Fruit fly (Drosophila melanogaster) whole organism, embryonic: ENCODE results near the gene CG17107.

ENCODE experiments used
- B-H2 ChIP-seq: fragments of 200-800 bp; sonication (Bioruptor generic); optimal IDR thresholded peaks from 2 replicates; lab custom pipeline; 2018; ENCODE audit warnings: missing biosample characterization, mild to moderate bottlenecking, missing genetic modification characterization
- Bdp1 ChIP-seq: fragments of 200-800 bp; sonication (Bioruptor generic); optimal IDR thresholded peaks from 3 replicates; lab custom pipeline; 2016; ENCODE audit warnings: missing biosample characterization, missing genetic modification characterization
- Bteb2 ChIP-seq: fragments of 200-800 bp; sonication (Bioruptor generic); optimal IDR thresholded peaks from 2 replicates; lab custom pipeline; 2016; ENCODE audit warnings: missing biosample characterization, missing genetic modification characterization
- CG10431 ChIP-seq: fragments of 200-800 bp; sonication (Bioruptor generic); optimal IDR thresholded peaks from 3 replicates; lab custom pipeline; 2018; ENCODE audit warnings: missing biosample characterization, mild to moderate bottlenecking, missing genetic modification characterization
- CG10462 ChIP-seq: fragments of 200-800 bp; sonication (Bioruptor generic); optimal IDR thresholded peaks from 2 replicates; lab custom pipeline; 2016; ENCODE audit warnings: missing biosample characterization, missing genetic modification characterization
- CG14860 ChIP-seq: fragments of 200-800 bp; sonication (Bioruptor generic); IDR thresholded peaks from 3 replicates; pipeline ENCODE4 v1.3.6; 2022; ENCODE audit warnings: missing biosample characterization, missing genetic modification characterization; ENCODE audit not compliant: partially characterized antibody
- CG15269 ChIP-seq: fragments of 200-800 bp; sonication (Bioruptor generic); optimal IDR thresholded peaks from 2 replicates; lab custom pipeline; 2018; ENCODE audit warnings: missing biosample characterization, mild to moderate bottlenecking, missing genetic modification characterization, moderate library complexity
- CG15479 ChIP-seq: fragments of 200-800 bp; sonication (Bioruptor generic); optimal IDR thresholded peaks from 3 replicates; lab custom pipeline; 2019; ENCODE audit warnings: missing biosample characterization, mild to moderate bottlenecking, missing genetic modification characterization, moderate library complexity
- CG17361 ChIP-seq: fragments of 200-800 bp; sonication (Bioruptor generic); IDR thresholded peaks from 3 replicates; pipeline ENCODE4 v1.3.6; 2022; ENCODE audit warnings: missing biosample characterization, missing genetic modification characterization
- CG2120 ChIP-seq: fragments of 200-800 bp; sonication (Bioruptor generic); optimal IDR thresholded peaks from 3 replicates; lab custom pipeline; 2016; ENCODE audit warnings: missing biosample characterization, missing genetic modification characterization
- CG2875 ChIP-seq: fragments of 200-800 bp; sonication (Bioruptor generic); optimal IDR thresholded peaks from 2 replicates; lab custom pipeline; 2017; ENCODE audit warnings: missing biosample characterization, mild to moderate bottlenecking, missing genetic modification characterization, missing genetic modification reagents
- CG30431 ChIP-seq: fragments of 200-800 bp; sonication (Bioruptor generic); optimal IDR thresholded peaks from 2 replicates; lab custom pipeline; 2017; ENCODE audit warnings: missing biosample characterization, missing genetic modification characterization
- CG32772 ChIP-seq: fragments of 200-800 bp; sonication (Bioruptor generic); IDR thresholded peaks from 2 replicates; pipeline ENCODE4 v1.3.6; 2022; ENCODE audit warnings: missing biosample characterization, missing genetic modification characterization
- CG33557 ChIP-seq: fragments of 200-800 bp; sonication (Bioruptor generic); optimal IDR thresholded peaks from 2 replicates; lab custom pipeline; 2019; ENCODE audit warnings: missing biosample characterization, mild to moderate bottlenecking, missing genetic modification characterization, moderate library complexity
- CG34224 ChIP-seq: fragments of 200-800 bp; sonication (Bioruptor generic); IDR thresholded peaks from 3 replicates; pipeline ENCODE4 v1.3.6; 2022; ENCODE audit warnings: missing biosample characterization, missing genetic modification characterization; ENCODE audit not compliant: partially characterized antibody
- CG3838 ChIP-seq: fragments of 200-800 bp; sonication (Bioruptor generic); optimal IDR thresholded peaks from 3 replicates; lab custom pipeline; 2016; ENCODE audit warnings: missing biosample characterization, missing genetic modification characterization
- CG4360 ChIP-seq: fragments of 200-800 bp; sonication (Bioruptor generic); IDR thresholded peaks from 2 replicates; pipeline ENCODE4 v1.3.6; 2022; ENCODE audit warnings: missing biosample characterization, missing genetic modification characterization
- CG4404 ChIP-seq: fragments of 200-800 bp; sonication (Bioruptor generic); IDR thresholded peaks from 2 replicates; pipeline ENCODE4 v1.3.6; 2022; ENCODE audit warnings: missing biosample characterization, missing genetic modification characterization
- CG6175 ChIP-seq: fragments of 200-800 bp; sonication (Bioruptor generic); IDR thresholded peaks from 3 replicates; pipeline ENCODE4 v1.3.6; 2022; ENCODE audit warnings: missing biosample characterization, missing genetic modification characterization
- CG8478 ChIP-seq: fragments of >200 bp; optimal IDR thresholded peaks from 2 replicates; lab custom pipeline; 2018
- CG9817 ChIP-seq: fragments of 200-800 bp; sonication (Bioruptor generic); optimal IDR thresholded peaks from 2 replicates; lab custom pipeline; 2018; ENCODE audit warnings: missing biosample characterization, mild to moderate bottlenecking, missing genetic modification characterization, moderate library complexity
- D ChIP-seq, 2 experiments: fragments of 200-800 bp in 1 of 2; fragments of >200 bp in 1 of 2; sonication (Bioruptor generic) in 1 of 2; optimal IDR thresholded peaks; 2 replicates in 1 of 2; 3 replicates in 1 of 2; lab custom pipeline; 2017; ENCODE audit warnings: mild to moderate bottlenecking in 1 of 2, missing biosample characterization in 1 of 2, missing genetic modification characterization in 1 of 2, missing genetic modification reagents in 1 of 2
- D19A ChIP-seq: fragments of 200-800 bp; optimal IDR thresholded peaks from 3 replicates; lab custom pipeline; 2019; ENCODE audit warnings: missing biosample characterization, mild to moderate bottlenecking, missing genetic modification characterization, moderate library complexity
- Dek ChIP-seq: fragments of 200-800 bp; sonication (Bioruptor generic); optimal IDR thresholded peaks from 3 replicates; lab custom pipeline; 2019; ENCODE audit warnings: missing biosample characterization, mild to moderate bottlenecking, missing genetic modification characterization, moderate library complexity
- HHEX ChIP-seq: fragments of 200-800 bp; sonication (Bioruptor generic); optimal IDR thresholded peaks from 3 replicates; lab custom pipeline; 2017; ENCODE audit warnings: missing biosample characterization, mild to moderate bottlenecking, missing genetic modification characterization, missing genetic modification reagents
- HLH3B ChIP-seq: fragments of 200-800 bp; sonication (Bioruptor generic); IDR thresholded peaks from 2 replicates; pipeline ENCODE4 v1.3.6; 2022; ENCODE audit warnings: missing biosample characterization, missing genetic modification characterization
- Jarid2 ChIP-seq: fragments of 200-800 bp; sonication (Bioruptor generic); optimal IDR thresholded peaks from 3 replicates; lab custom pipeline; 2017; ENCODE audit warnings: mild to moderate bottlenecking, missing biosample characterization, missing genetic modification reagents, missing genetic modification characterization
- Lhr ChIP-seq: fragments of 200-800 bp; sonication (Bioruptor generic); optimal IDR thresholded peaks from 3 replicates; lab custom pipeline; 2017; ENCODE audit warnings: mild to moderate bottlenecking, missing biosample characterization, missing genetic modification reagents, missing genetic modification characterization
- Nf-YA ChIP-seq: fragments of 200-800 bp; sonication (Bioruptor generic); IDR thresholded peaks from 2 replicates; pipeline ENCODE4 v1.3.6; 2022; ENCODE audit warnings: missing biosample characterization, missing genetic modification characterization
- ase ChIP-seq: fragments of 200-800 bp; sonication (Bioruptor generic); IDR thresholded peaks from 3 replicates; pipeline ENCODE4 v1.3.6; 2022; ENCODE audit warnings: missing biosample characterization, missing genetic modification characterization
- bbx ChIP-seq: fragments of 200-800 bp; sonication (Bioruptor generic); IDR thresholded peaks from 2 replicates; pipeline ENCODE4 v1.3.6; 2022; ENCODE audit warnings: missing biosample characterization, missing genetic modification characterization; ENCODE audit not compliant: partially characterized antibody
- gem ChIP-seq: fragments of 200-800 bp; sonication (Bioruptor generic); optimal IDR thresholded peaks from 2 replicates; lab custom pipeline; 2019; ENCODE audit warnings: missing biosample characterization, mild to moderate bottlenecking, missing genetic modification characterization, moderate library complexity
- grau ChIP-seq: fragments of 200-800 bp; optimal IDR thresholded peaks from 3 replicates; lab custom pipeline; 2019; ENCODE audit warnings: missing biosample characterization, mild to moderate bottlenecking, missing genetic modification characterization, moderate library complexity
- h ChIP-seq: fragments of >200 bp; optimal IDR thresholded peaks from 2 replicates; lab custom pipeline; 2017
- hkb ChIP-seq, 2 experiments: fragments of 200-800 bp in 1 of 2; fragments of >200 bp in 1 of 2; sonication (Bioruptor generic) in 1 of 2; IDR thresholded peaks in 1 of 2; optimal IDR thresholded peaks in 1 of 2; 2 replicates each; pipeline versions ENCODE4 v1.3.6 to Lab custom; 2017 to 2022; ENCODE audit warnings: missing biosample characterization in 1 of 2, missing genetic modification characterization in 1 of 2
- hth ChIP-seq: fragments of >200 bp; optimal IDR thresholded peaks from 2 replicates; lab custom pipeline; 2017; ENCODE audit warnings: inconsistent platforms
- kay ChIP-seq: fragments of 200-800 bp; sonication (Bioruptor generic); optimal IDR thresholded peaks from 2 replicates; lab custom pipeline; 2016; ENCODE audit warnings: missing biosample characterization, missing genetic modification characterization
- maf-S ChIP-seq: fragments of 200-800 bp; sonication (Bioruptor generic); optimal IDR thresholded peaks from 2 replicates; lab custom pipeline; 2016; ENCODE audit warnings: missing biosample characterization, missing genetic modification characterization
- odd ChIP-seq: fragments of 200-800 bp; sonication (Bioruptor generic); optimal IDR thresholded peaks from 2 replicates; lab custom pipeline; 2017; ENCODE audit warnings: missing biosample characterization, mild to moderate bottlenecking, missing genetic modification characterization
- org-1 ChIP-seq: fragments of 200-800 bp; sonication (Bioruptor generic); optimal IDR thresholded peaks from 2 replicates; lab custom pipeline; 2017; ENCODE audit warnings: missing biosample characterization, missing genetic modification characterization
- pfk ChIP-seq: fragments of 200-800 bp; sonication (Bioruptor generic); optimal IDR thresholded peaks from 2 replicates; lab custom pipeline; 2018; ENCODE audit warnings: missing biosample characterization, mild to moderate bottlenecking, missing genetic modification characterization, moderate library complexity
- ranshi ChIP-seq: fragments of 200-800 bp; sonication (Bioruptor generic); IDR thresholded peaks from 2 replicates; pipeline ENCODE4 v1.3.6; 2022; ENCODE audit warnings: missing biosample characterization, missing genetic modification characterization
- sc ChIP-seq, 3 experiments: fragments of >200 bp in 2 of 3; fragments of 200-800 bp in 1 of 3; sonication (Bioruptor generic) in 1 of 3; optimal IDR thresholded peaks; 2 replicates in 2 of 3; 3 replicates in 1 of 3; lab custom pipeline; 2017; ENCODE audit warnings: mild to moderate bottlenecking in 1 of 3, missing biosample characterization in 1 of 3, missing genetic modification characterization in 1 of 3, missing genetic modification reagents in 1 of 3
- sima ChIP-seq: fragments of 200-800 bp; sonication (Bioruptor generic); optimal IDR thresholded peaks from 2 replicates; lab custom pipeline; 2016; ENCODE audit warnings: missing biosample characterization, missing genetic modification characterization
- so ChIP-seq: fragments of 200-800 bp; sonication (Bioruptor generic); IDR thresholded peaks from 3 replicates; pipeline ENCODE4 v1.3.6; 2022; ENCODE audit warnings: missing biosample characterization, missing genetic modification characterization
- stwl ChIP-seq: fragments of 200-800 bp; sonication (Bioruptor generic); optimal IDR thresholded peaks from 3 replicates; lab custom pipeline; 2018; ENCODE audit warnings: missing biosample characterization, mild to moderate bottlenecking, missing genetic modification characterization, moderate library complexity
- tgo ChIP-seq: fragments of 200-800 bp; sonication (Bioruptor generic); IDR thresholded peaks from 3 replicates; pipeline ENCODE4 v1.3.6; 2022; ENCODE audit warnings: missing biosample characterization, missing genetic modification characterization
- tio ChIP-seq: fragments of 200-800 bp; sonication (Bioruptor generic); optimal IDR thresholded peaks from 2 replicates; lab custom pipeline; 2017; ENCODE audit warnings: missing biosample characterization, missing genetic modification characterization, inconsistent platforms
- tx ChIP-seq: fragments of 200-800 bp; sonication (Bioruptor generic); optimal IDR thresholded peaks from 2 replicates; lab custom pipeline; 2016; ENCODE audit warnings: missing biosample characterization, missing genetic modification characterization

Gene CG17107

DNA sequence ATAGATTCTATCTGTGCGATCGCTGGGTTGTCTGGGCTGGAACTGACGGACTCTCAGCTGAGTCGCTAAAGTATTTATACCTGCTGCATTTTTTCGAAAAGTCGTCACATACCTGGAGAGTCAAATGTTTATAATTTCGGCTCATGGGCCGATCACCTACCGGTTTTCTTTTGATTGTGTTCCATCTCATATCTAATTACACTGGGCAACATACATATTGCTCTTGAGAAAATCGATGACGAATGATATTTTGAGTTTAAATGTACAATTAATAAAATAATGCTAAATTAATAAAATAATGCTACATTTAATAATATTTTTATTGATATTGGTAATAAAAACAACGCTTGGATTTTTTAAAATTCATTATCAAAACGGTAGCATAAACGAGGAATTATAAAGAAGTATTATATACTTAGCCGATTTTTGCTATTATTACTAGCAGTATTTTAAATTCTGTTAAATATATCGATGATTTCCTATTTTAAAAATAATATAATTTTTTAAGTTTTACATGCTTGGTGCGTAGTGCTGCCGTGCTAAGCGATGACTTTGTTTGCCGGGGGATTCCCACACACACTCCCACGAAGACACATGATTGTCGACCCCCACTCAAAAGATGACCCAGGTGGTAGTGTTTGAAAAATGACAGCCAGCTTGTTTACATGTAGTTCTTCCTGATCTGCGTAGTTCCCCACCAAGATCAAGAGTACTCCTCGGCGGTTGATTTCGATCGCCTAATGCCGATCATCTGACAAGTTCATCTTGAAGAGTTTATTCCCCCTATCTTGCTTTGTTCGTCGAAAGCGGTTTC, 7.7 kb downstream of the CG17107 start, which contains the start of gene CG7294 (continued):
- TF ChIP-seq CG34224 (GFP tag; lab: Robert Waterston, UW) (no peak), CG32772 (GFP tag; lab: Robert Waterston, UW) (no peak), sc (optimal IDR thresholded peaks at IDR 0.05; lab: Kevin White, UChicago) (no peak), sc (GFP tag; optimal IDR thresholded peaks at IDR 0.05; lab: Kevin White, UChicago) (no peak), CG10462 (no peak), grau (peak; percentile 50), pfk (GFP tag; lab: Kevin White, UChicago) (no peak), CG9817 (no peak), h (lab: Kevin White, UChicago) (no peak), CG3838 (GFP tag; lab: Kevin White, UChicago) (no peak), maf-S (no peak), ase (no peak), CG15479 (GFP tag; lab: Kevin White, UChicago) (no peak), CG14860 (GFP tag; lab: Robert Waterston, UW) (no peak), CG2120 (GFP tag; lab: Kevin White, UChicago) (no peak), kay (GFP tag; lab: Kevin White, UChicago) (no peak), HLH3B (GFP tag; lab: Robert Waterston, UW) (no peak), CG30431 (no peak), gem (peak; percentile 67), CG10431 (no peak), HHEX (GFP tag; lab: Kevin White, UChicago) (no peak), tio (GFP tag; lab: Kevin White, UChicago) (no peak), hth (no peak), bbx (GFP tag; lab: Robert Waterston, UW) (no peak), CG33557 (GFP tag; lab: Kevin White, UChicago) (peak; percentile 11), CG6175 (GFP tag; lab: Robert Waterston, UW) (no peak), Bteb2 (GFP tag; lab: Kevin White, UChicago) (no peak), tx (no peak), so (GFP tag; lab: Robert Waterston, UW) (no peak), CG15269 (tag; lab: Kevin White, UChicago) (no peak), CG17361 (GFP tag; lab: Robert Waterston, UW) (peak; percentile 66), Bdp1 (no peak), CG4360 (GFP tag; lab: Robert Waterston, UW) (no peak), stwl (tag; lab: Kevin White, UChicago) (no peak), hkb (optimal IDR thresholded peaks at IDR 0.05; lab: Kevin White, UChicago) (no peak), hkb (GFP tag; IDR thresholded peaks at IDR 0.05; lab: Robert Waterston, UW) (no peak), sima (GFP tag; lab: Kevin White, UChicago) (no peak), Dek (tag; lab: Kevin White, UChicago) (peak; percentile 10), odd (GFP tag; lab: Kevin White, UChicago) (no peak), D (optimal IDR thresholded peaks at IDR 0.05; lab: Kevin White, UChicago) (no peak), D (GFP tag; optimal IDR thresholded peaks at IDR 0.05; lab: Kevin White, UChicago) (no peak), tgo (GFP tag; lab: Robert Waterston, UW) (no peak), B-H2 (GFP tag; lab: Kevin White, UChicago) (no peak), Nf-YA (GFP tag; lab: Robert Waterston, UW) (no peak), D19A (tag; lab: Kevin White, UChicago) (peak; percentile 45), CG4404 (GFP tag; lab: Robert Waterston, UW) (no peak), CG2875 (GFP tag; lab: Kevin White, UChicago) (no peak), Lhr (GFP tag; lab: Kevin White, UChicago) (no peak), Jarid2 (no peak), ranshi (GFP tag; lab: Robert Waterston, UW) (no peak), org-1 (GFP tag; lab: Kevin White, UChicago) (no peak), CG8478 (no peak)
